Fruit fly (Drosophila melanogaster) whole organism, prepupa: Measurements from ENCODE around the gene CG9586.

Experiments
- Blimp-1 ChIP-seq: fragments of 200-800 bp; sonication (Bioruptor generic); optimal IDR thresholded peaks from 3 replicates; lab custom pipeline; 2017; ENCODE audit warnings: missing biosample characterization, missing genetic modification characterization, mild to moderate bottlenecking, moderate library complexity, missing genetic modification reagents
- CG10631 ChIP-seq: fragments of 200-800 bp; sonication (Bioruptor generic); optimal IDR thresholded peaks from 2 replicates; lab custom pipeline; 2016; ENCODE audit warnings: missing biosample characterization, missing genetic modification characterization
- CG10669 ChIP-seq: fragments of 200-800 bp; sonication (Bioruptor generic); optimal IDR thresholded peaks from 3 replicates; lab custom pipeline; 2018; ENCODE audit warnings: missing biosample characterization, mild to moderate bottlenecking, missing genetic modification characterization, moderate library complexity
- CG11294 ChIP-seq: fragments of 200-800 bp; sonication (Bioruptor generic); IDR thresholded peaks from 2 replicates; pipeline ENCODE4 v1.3.6; 2022; ENCODE audit warnings: missing biosample characterization, missing genetic modification characterization
- CG11762 ChIP-seq: fragments of 200-800 bp; sonication (Bioruptor generic); optimal IDR thresholded peaks from 3 replicates; lab custom pipeline; 2016; ENCODE audit warnings: missing biosample characterization, missing genetic modification characterization; ENCODE audit not compliant: insufficient read depth
- CG11902 ChIP-seq: fragments of 200-800 bp; sonication (Bioruptor generic); optimal IDR thresholded peaks from 3 replicates; lab custom pipeline; 2016; ENCODE audit warnings: missing biosample characterization, missing genetic modification characterization
- CG15336 ChIP-seq: fragments of 200-800 bp; sonication (Bioruptor generic); IDR thresholded peaks from 2 replicates; pipeline ENCODE4 v1.3.6; 2022; ENCODE audit warnings: missing biosample characterization, missing genetic modification characterization
- CG1621 ChIP-seq: fragments of 200-800 bp; sonication (Bioruptor generic); optimal IDR thresholded peaks from 3 replicates; lab custom pipeline; 2018; ENCODE audit warnings: missing biosample characterization, mild to moderate bottlenecking, missing genetic modification characterization
- CG16779 ChIP-seq: fragments of 200-800 bp; sonication (Bioruptor generic); optimal IDR thresholded peaks from 3 replicates; lab custom pipeline; 2017; ENCODE audit warnings: missing biosample characterization, mild to moderate bottlenecking, missing genetic modification characterization
- CG3032 ChIP-seq: fragments of 200-800 bp; optimal IDR thresholded peaks from 2 replicates; lab custom pipeline; 2019; ENCODE audit warnings: missing biosample characterization, mild to moderate bottlenecking, missing genetic modification characterization, moderate library complexity
- CG31627 ChIP-seq: fragments of 200-800 bp; sonication (Bioruptor generic); optimal IDR thresholded peaks from 3 replicates; lab custom pipeline; 2016; ENCODE audit warnings: missing biosample characterization, missing genetic modification characterization
- CG32006 ChIP-seq: fragments of 200-800 bp; sonication (Bioruptor generic); optimal IDR thresholded peaks from 3 replicates; lab custom pipeline; 2017; ENCODE audit warnings: missing biosample characterization, mild to moderate bottlenecking, missing genetic modification characterization
- CG34406 ChIP-seq: fragments of 200-800 bp; sonication (Bioruptor generic); optimal IDR thresholded peaks from 3 replicates; lab custom pipeline; 2016; ENCODE audit warnings: missing biosample characterization, missing genetic modification characterization
- CG3919 ChIP-seq: fragments of 200-800 bp; sonication (Bioruptor generic); optimal IDR thresholded peaks from 3 replicates; lab custom pipeline; 2016; ENCODE audit warnings: missing biosample characterization, missing genetic modification characterization
- CG4318 ChIP-seq: fragments of 200-800 bp; sonication (Bioruptor generic); optimal IDR thresholded peaks from 3 replicates; lab custom pipeline; 2017; ENCODE audit warnings: missing biosample characterization, mild to moderate bottlenecking, missing genetic modification characterization
- CG6163 ChIP-seq: fragments of 200-800 bp; sonication (Bioruptor generic); IDR thresholded peaks from 3 replicates; pipeline ENCODE4 v1.3.6; 2022; ENCODE audit warnings: missing biosample characterization, missing genetic modification characterization
- CG6276 ChIP-seq: fragments of 200-800 bp; sonication (Bioruptor generic); optimal IDR thresholded peaks from 2 replicates; lab custom pipeline; 2017; ENCODE audit warnings: missing biosample characterization, mild to moderate bottlenecking, missing genetic modification characterization
- CG6792 ChIP-seq: fragments of 200-800 bp; sonication (Bioruptor generic); optimal IDR thresholded peaks from 3 replicates; lab custom pipeline; 2016; ENCODE audit warnings: missing biosample characterization, missing genetic modification characterization
- CG6854 ChIP-seq: fragments of 200-800 bp; sonication (Bioruptor generic); optimal IDR thresholded peaks from 2 replicates; lab custom pipeline; 2017; ENCODE audit warnings: missing biosample characterization, mild to moderate bottlenecking, missing genetic modification characterization
- CG8319 ChIP-seq: fragments of 200-800 bp; sonication (Bioruptor generic); optimal IDR thresholded peaks from 3 replicates; lab custom pipeline; 2016; ENCODE audit warnings: missing biosample characterization, missing genetic modification characterization
- CG8632 ChIP-seq: fragments of 200-800 bp; sonication (Bioruptor generic); optimal IDR thresholded peaks from 3 replicates; lab custom pipeline; 2016; ENCODE audit warnings: missing biosample characterization, missing genetic modification characterization
- CG9139 ChIP-seq: fragments of 200-800 bp; sonication (Bioruptor generic); optimal IDR thresholded peaks from 3 replicates; lab custom pipeline; 2017; ENCODE audit warnings: missing biosample characterization, mild to moderate bottlenecking, missing genetic modification characterization
- Eip78C ChIP-seq: fragments of 200-800 bp; sonication (Bioruptor generic); peaks from one replicate; lab custom pipeline; 2016; ENCODE audit warnings: missing biosample characterization, missing genetic modification characterization
- Ets96B ChIP-seq: fragments of 200-800 bp; optimal IDR thresholded peaks from 2 replicates; lab custom pipeline; 2019; ENCODE audit warnings: missing biosample characterization, mild to moderate bottlenecking, missing genetic modification characterization, moderate library complexity
- Gug ChIP-seq: fragments of 200-800 bp; sonication (Bioruptor generic); IDR thresholded peaks from 2 replicates; pipeline ENCODE4 v1.3.6; 2022; ENCODE audit warnings: missing biosample characterization, missing genetic modification characterization
- Hr39 ChIP-seq: fragments of 200-800 bp; sonication (Bioruptor generic); optimal IDR thresholded peaks from 2 replicates; lab custom pipeline; 2016; ENCODE audit warnings: missing biosample characterization, missing genetic modification characterization
- Hr4 ChIP-seq: fragments of 200-800 bp; sonication (Bioruptor generic); optimal IDR thresholded peaks from 3 replicates; lab custom pipeline; 2016; ENCODE audit warnings: missing biosample characterization, missing genetic modification characterization
- Lpt ChIP-seq: fragments of 200-800 bp; sonication (Bioruptor generic); optimal IDR thresholded peaks from 3 replicates; lab custom pipeline; 2016; ENCODE audit warnings: missing biosample characterization, missing genetic modification characterization
- Met ChIP-seq: fragments of 200-800 bp; sonication (Bioruptor generic); optimal IDR thresholded peaks from 3 replicates; lab custom pipeline; 2016; ENCODE audit warnings: missing biosample characterization, missing genetic modification characterization
- OdsH ChIP-seq: fragments of 200-800 bp; sonication (Bioruptor generic); optimal IDR thresholded peaks from 3 replicates; lab custom pipeline; 2016; ENCODE audit warnings: missing biosample characterization, missing genetic modification characterization
- Sox102F ChIP-seq: fragments of 200-800 bp; sonication (Bioruptor generic); optimal IDR thresholded peaks from 2 replicates; lab custom pipeline; 2016; ENCODE audit warnings: missing biosample characterization, mild to moderate bottlenecking, missing genetic modification characterization
- Sox14 ChIP-seq: fragments of 200-800 bp; sonication (Bioruptor generic); optimal IDR thresholded peaks from 3 replicates; lab custom pipeline; 2016; ENCODE audit warnings: missing biosample characterization, missing genetic modification characterization
- Sox15 ChIP-seq: fragments of 200-800 bp; sonication (Bioruptor generic); optimal IDR thresholded peaks from 3 replicates; lab custom pipeline; 2016; ENCODE audit warnings: missing biosample characterization, missing genetic modification characterization
- acj6 ChIP-seq: fragments of 200-800 bp; sonication (Bioruptor generic); optimal IDR thresholded peaks from 3 replicates; lab custom pipeline; 2016; ENCODE audit warnings: missing biosample characterization, missing genetic modification characterization
- cyc ChIP-seq: fragments of 200-800 bp; sonication (Bioruptor generic); optimal IDR thresholded peaks from 3 replicates; lab custom pipeline; 2016; ENCODE audit warnings: missing biosample characterization, missing genetic modification characterization
- dsx ChIP-seq: fragments of 200-800 bp; optimal IDR thresholded peaks from 3 replicates; lab custom pipeline; 2019; ENCODE audit warnings: missing biosample characterization, mild to moderate bottlenecking, missing genetic modification characterization, moderate library complexity; ENCODE audit not compliant: poor library complexity, severe bottlenecking
- eg ChIP-seq: fragments of 200-800 bp; sonication (Bioruptor generic); IDR thresholded peaks from 3 replicates; pipeline ENCODE4 v1.3.6; 2022; ENCODE audit warnings: missing biosample characterization, missing genetic modification characterization
- esn ChIP-seq: fragments of 200-800 bp; sonication (Bioruptor generic); optimal IDR thresholded peaks from 2 replicates; lab custom pipeline; 2016; ENCODE audit warnings: missing biosample characterization, mild to moderate bottlenecking, missing genetic modification characterization, moderate library complexity
- fkh ChIP-seq: fragments of 200-800 bp; sonication (Bioruptor generic); optimal IDR thresholded peaks from 3 replicates; lab custom pipeline; 2017; ENCODE audit warnings: missing biosample characterization, mild to moderate bottlenecking, missing genetic modification characterization, moderate library complexity
- lz ChIP-seq: fragments of 200-800 bp; sonication (Bioruptor generic); optimal IDR thresholded peaks from 3 replicates; lab custom pipeline; 2016; ENCODE audit warnings: missing biosample characterization, missing genetic modification characterization
- pdm3 ChIP-seq: fragments of 200-800 bp; sonication (Bioruptor generic); optimal IDR thresholded peaks from 3 replicates; lab custom pipeline; 2016; ENCODE audit warnings: missing biosample characterization, missing genetic modification characterization
- salr ChIP-seq, 2 experiments: fragments of 200-800 bp; sonication (Bioruptor generic); optimal IDR thresholded peaks; 3 replicates each; lab custom pipeline; 2016 to 2018; ENCODE audit warnings: missing biosample characterization in 2 of 2, missing genetic modification characterization in 2 of 2, mild to moderate bottlenecking in 1 of 2
- spab ChIP-seq: fragments of 200-800 bp; sonication (Bioruptor generic); optimal IDR thresholded peaks from 2 replicates; lab custom pipeline; 2017; ENCODE audit warnings: missing biosample characterization, mild to moderate bottlenecking, missing genetic modification characterization, missing genetic modification reagents
- svp ChIP-seq: fragments of 200-800 bp; sonication (Bioruptor generic); peaks from one replicate; lab custom pipeline; 2016; ENCODE audit warnings: missing biosample characterization, missing genetic modification characterization
- topi ChIP-seq: fragments of 200-800 bp; sonication (Bioruptor generic); optimal IDR thresholded peaks from 3 replicates; lab custom pipeline; 2016; ENCODE audit warnings: missing biosample characterization, missing genetic modification characterization
- vri ChIP-seq: fragments of 200-800 bp; sonication (Bioruptor generic); optimal IDR thresholded peaks from 3 replicates; lab custom pipeline; 2016; ENCODE audit warnings: missing biosample characterization, mild to moderate bottlenecking, missing genetic modification characterization

CG9586 gene

dm6 chr2L:9210864-9211701, 44.8 kb upstream of the CG9586 start (continued):
- peak; percentile 91 for TF ChIP-seq lz (GFP tag; lab: Kevin White, UChicago)
- peak; percentile 64 for TF ChIP-seq Gug (GFP tag; lab: Robert Waterston, UW)
- TF ChIP-seq svp (GFP tag; lab: Kevin White, UChicago) = peak; percentile 98
- peak; percentile 78 for TF ChIP-seq CG9139 (GFP tag; lab: Kevin White, UChicago)
- TF ChIP-seq Lpt (GFP tag; lab: Kevin White, UChicago) = peak; percentile 75
- peak; percentile 65 for TF ChIP-seq fkh (GFP tag; lab: Kevin White, UChicago)
- peak; percentile 95 for TF ChIP-seq CG8632 (GFP tag; lab: Kevin White, UChicago)
- TF ChIP-seq CG6276 (GFP tag; lab: Kevin White, UChicago) = peak; percentile 85
- TF ChIP-seq CG4318 (GFP tag; lab: Kevin White, UChicago) = peak; percentile 56
- TF ChIP-seq Blimp-1 (GFP tag; lab: Kevin White, UChicago) = peak; percentile 95
- TF ChIP-seq CG32006 = peak; percentile 83
- peak; percentile 86 for TF ChIP-seq CG16779 (tag; lab: Kevin White, UChicago)
- TF ChIP-seq cyc = peak; percentile 96
- TF ChIP-seq topi (GFP tag; lab: Kevin White, UChicago) = peak; percentile 98
- peak; percentile 83 for TF ChIP-seq CG11762 (GFP tag; lab: Kevin White, UChicago)
- TF ChIP-seq salr (GFP tag; optimal IDR thresholded peaks at IDR 0.05; lab: Kevin White, UChicago) = peak; percentile 37 to 91
- peak; percentile 98 for TF ChIP-seq esn (GFP tag; lab: Kevin White, UChicago)
- TF ChIP-seq CG8319 (GFP tag; lab: Kevin White, UChicago) = peak; percentile 85
- TF ChIP-seq CG15336 = peak; percentile 86
- peak; percentile 94 for TF ChIP-seq acj6 (GFP tag; lab: Kevin White, UChicago)
- TF ChIP-seq Eip78C (GFP tag; lab: Kevin White, UChicago) = peak; percentile 99
- TF ChIP-seq eg (GFP tag; lab: Robert Waterston, UW) = peak; percentile 68; the same call in 2 of the 3 replicates
- peak; percentile 94 for TF ChIP-seq Sox102F (GFP tag; lab: Kevin White, UChicago)
- peak; percentile 89 for TF ChIP-seq CG10669 (GFP tag; lab: Kevin White, UChicago)
- TF ChIP-seq Ets96B (tag; lab: Kevin White, UChicago) = peak; percentile 92
- TF ChIP-seq Hr4 (GFP tag; lab: Kevin White, UChicago) = peak; percentile 49
- TF ChIP-seq Sox15 (GFP tag; lab: Kevin White, UChicago) = peak; percentile 85
- TF ChIP-seq CG3919 (GFP tag; lab: Kevin White, UChicago) = peak; percentile 91
- TF ChIP-seq CG6792 (GFP tag; lab: Kevin White, UChicago) = peak; percentile 92
- TF ChIP-seq Met (GFP tag; lab: Kevin White, UChicago) = peak; percentile 98
- TF ChIP-seq, all 60 proteins: peak for 59

dm6 chr2L:9207133-9207532, 40.8 kb upstream of the CG9586 start:
- TF ChIP-seq CG3919 (GFP tag; lab: Kevin White, UChicago) = peak; percentile 85
- no peak for TF ChIP-seq CG11902
- TF ChIP-seq CG8632 (GFP tag; lab: Kevin White, UChicago) = peak; percentile 67
- TF ChIP-seq Ets96B (tag; lab: Kevin White, UChicago) = peak; percentile 32
- peak; percentile 97 for TF ChIP-seq CG32006
- peak; percentile 33 for TF ChIP-seq cyc
- TF ChIP-seq CG6163 (GFP tag; lab: Robert Waterston, UW) = peak; percentile 76
- peak; percentile 16 for TF ChIP-seq CG10669 (GFP tag; lab: Kevin White, UChicago)
- TF ChIP-seq salr (GFP tag; optimal IDR thresholded peaks at IDR 0.05; lab: Kevin White, UChicago) = peak in 1 of 2 experiments; percentile 89
- peak; percentile 84 for TF ChIP-seq CG11294 (GFP tag; lab: Robert Waterston, UW)
- TF ChIP-seq esn (GFP tag; lab: Kevin White, UChicago) = peak; percentile 60
- peak; percentile 95 for TF ChIP-seq Eip78C (GFP tag; lab: Kevin White, UChicago)
- no peak for TF ChIP-seq CG6854 (GFP tag; lab: Kevin White, UChicago)
- TF ChIP-seq CG11762 (GFP tag; lab: Kevin White, UChicago) = peak; percentile 68
- peak; percentile 41 for TF ChIP-seq topi (GFP tag; lab: Kevin White, UChicago)
- TF ChIP-seq CG4318 (GFP tag; lab: Kevin White, UChicago) = peak; percentile 97
- peak; percentile 17 for TF ChIP-seq spab (GFP tag; lab: Kevin White, UChicago)
- TF ChIP-seq vri (GFP tag; lab: Kevin White, UChicago) = peak; percentile 14
- peak; percentile 15 for TF ChIP-seq CG3032 (tag; lab: Kevin White, UChicago)
- TF ChIP-seq CG1621 = no peak
- TF ChIP-seq pdm3 (GFP tag; lab: Kevin White, UChicago) = peak; percentile 68
- TF ChIP-seq CG10631 (GFP tag; lab: Kevin White, UChicago) = peak; percentile 77
- TF ChIP-seq Hr39 (GFP tag; lab: Kevin White, UChicago) = peak; percentile 26
- TF ChIP-seq OdsH (GFP tag; lab: Kevin White, UChicago) = peak; percentile 87
- TF ChIP-seq lz (GFP tag; lab: Kevin White, UChicago) = peak; percentile 31
- TF ChIP-seq Sox14 (GFP tag; lab: Kevin White, UChicago) = peak; percentile 66
- no peak for TF ChIP-seq dsx (GFP tag; lab: Kevin White, UChicago)
- peak; percentile 43 for TF ChIP-seq CG34406 (GFP tag; lab: Kevin White, UChicago)
- TF ChIP-seq CG31627 (GFP tag; lab: Kevin White, UChicago) = peak; percentile 14
- peak; percentile 59 for TF ChIP-seq svp (GFP tag; lab: Kevin White, UChicago)
